Fruit fly (Drosophila melanogaster) whole organism, embryonic: Measurements from ENCODE around the gene CG13088.

Experiments used
- Aef1 ChIP-seq: fragments of 200-800 bp; sonication (Bioruptor generic); IDR thresholded peaks from 3 replicates; pipeline ENCODE4 v1.3.6; 2022; ENCODE audit warnings: missing biosample characterization, missing genetic modification characterization
- BtbVII ChIP-seq: fragments of 200-800 bp; sonication (Bioruptor generic); optimal IDR thresholded peaks from 3 replicates; lab custom pipeline; 2017; ENCODE audit warnings: missing biosample characterization, mild to moderate bottlenecking, missing genetic modification characterization
- CG10267 ChIP-seq: fragments of 200-800 bp; sonication (Bioruptor generic); optimal IDR thresholded peaks from 2 replicates; lab custom pipeline; 2018; ENCODE audit warnings: missing biosample characterization, mild to moderate bottlenecking, missing genetic modification characterization, moderate library complexity
- CG10462 ChIP-seq: fragments of 200-800 bp; sonication (Bioruptor generic); optimal IDR thresholded peaks from 2 replicates; lab custom pipeline; 2016; ENCODE audit warnings: missing biosample characterization, missing genetic modification characterization
- CG10543 ChIP-seq: fragments of 200-800 bp; sonication (Bioruptor generic); optimal IDR thresholded peaks from 3 replicates; lab custom pipeline; 2017; ENCODE audit warnings: missing biosample characterization, mild to moderate bottlenecking, missing genetic modification characterization, moderate library complexity
- CG12391 ChIP-seq: fragments of 200-800 bp; sonication (Bioruptor generic); optimal IDR thresholded peaks from 3 replicates; lab custom pipeline; 2018; ENCODE audit warnings: missing biosample characterization, mild to moderate bottlenecking, missing genetic modification characterization, moderate library complexity
- CG1529 ChIP-seq: fragments of 200-800 bp; sonication (Bioruptor generic); optimal IDR thresholded peaks from 3 replicates; lab custom pipeline; 2018; ENCODE audit warnings: missing biosample characterization, missing genetic modification characterization
- CG30431 ChIP-seq: fragments of 200-800 bp; sonication (Bioruptor generic); optimal IDR thresholded peaks from 2 replicates; lab custom pipeline; 2017; ENCODE audit warnings: missing biosample characterization, missing genetic modification characterization
- CG31441 ChIP-seq: fragments of 200-800 bp; sonication (Bioruptor generic); IDR thresholded peaks from 2 replicates; pipeline ENCODE4 v1.3.6; 2022; ENCODE audit warnings: missing biosample characterization, missing genetic modification characterization
- CG3726 ChIP-seq: fragments of 200-800 bp; sonication (Bioruptor generic); IDR thresholded peaks from 3 replicates; pipeline ENCODE4, ENCODE4 v1.3.6; 2022; ENCODE audit warnings: missing biosample characterization, missing genetic modification characterization
- CG42726 ChIP-seq: fragments of 200-800 bp; sonication (Bioruptor generic); IDR thresholded peaks from 2 replicates; pipeline ENCODE4 v1.3.6; 2022; ENCODE audit warnings: missing biosample characterization, missing genetic modification characterization; ENCODE audit not compliant: partially characterized antibody
- CG5953 ChIP-seq: fragments of 200-800 bp; sonication (Bioruptor generic); IDR thresholded peaks from 2 replicates; pipeline ENCODE4 v1.3.6; 2022; ENCODE audit warnings: missing biosample characterization, missing genetic modification characterization
- CG6175 ChIP-seq: fragments of 200-800 bp; sonication (Bioruptor generic); IDR thresholded peaks from 3 replicates; pipeline ENCODE4 v1.3.6; 2022; ENCODE audit warnings: missing biosample characterization, missing genetic modification characterization
- CG6254 ChIP-seq: fragments of 200-800 bp; sonication (Bioruptor generic); optimal IDR thresholded peaks from 3 replicates; lab custom pipeline; 2017; ENCODE audit warnings: mild to moderate bottlenecking, missing biosample characterization, missing genetic modification reagents, missing genetic modification characterization
- CG6654 ChIP-seq: fragments of 200-800 bp; sonication (Bioruptor generic); optimal IDR thresholded peaks from 2 replicates; lab custom pipeline; 2017; ENCODE audit warnings: missing biosample characterization, mild to moderate bottlenecking, missing genetic modification characterization
- CG6765 ChIP-seq: fragments of 200-800 bp; sonication (Bioruptor generic); optimal IDR thresholded peaks from 3 replicates; lab custom pipeline; 2017; ENCODE audit warnings: missing biosample characterization, mild to moderate bottlenecking, missing genetic modification characterization
- CG7963 ChIP-seq: fragments of 200-800 bp; sonication (Bioruptor generic); IDR thresholded peaks from 3 replicates; pipeline ENCODE4 v1.3.6; 2022; ENCODE audit warnings: missing biosample characterization, missing genetic modification characterization; ENCODE audit not compliant: partially characterized antibody
- CG7987 ChIP-seq: fragments of 200-800 bp; sonication (Bioruptor generic); optimal IDR thresholded peaks from 2 replicates; lab custom pipeline; 2018; ENCODE audit warnings: missing biosample characterization, mild to moderate bottlenecking, missing genetic modification characterization, moderate library complexity
- CG8388 ChIP-seq: fragments of 200-800 bp; sonication (Bioruptor generic); optimal IDR thresholded peaks from 2 replicates; lab custom pipeline; 2019; ENCODE audit warnings: missing biosample characterization, mild to moderate bottlenecking, missing genetic modification characterization, moderate library complexity
- Chrac-16 ChIP-seq: fragments of 200-800 bp; sonication (Bioruptor generic); optimal IDR thresholded peaks from 3 replicates; lab custom pipeline; 2016; ENCODE audit warnings: missing biosample characterization, missing genetic modification characterization
- Dip3 ChIP-seq: fragments of 200-800 bp; sonication (Bioruptor generic); optimal IDR thresholded peaks from 3 replicates; lab custom pipeline; 2016; ENCODE audit warnings: missing biosample characterization, missing genetic modification characterization
- Elba2 ChIP-seq: fragments of 200-800 bp; sonication (Bioruptor generic); optimal IDR thresholded peaks from 3 replicates; lab custom pipeline; 2016; ENCODE audit warnings: missing biosample characterization, missing genetic modification characterization
- Gsc ChIP-seq: fragments of 200-800 bp; sonication (Bioruptor generic); IDR thresholded peaks from 2 replicates; pipeline ENCODE4 v1.3.6; 2022; ENCODE audit warnings: missing biosample characterization, missing genetic modification characterization
- MTF-1 ChIP-seq: fragments of 200-800 bp; sonication (Bioruptor generic); optimal IDR thresholded peaks from 2 replicates; lab custom pipeline; 2018; ENCODE audit warnings: missing biosample characterization, mild to moderate bottlenecking, missing genetic modification characterization, borderline replicate concordance
- NfI ChIP-seq: fragments of 200-800 bp; sonication (Bioruptor generic); optimal IDR thresholded peaks from 3 replicates; lab custom pipeline; 2018; ENCODE audit warnings: missing biosample characterization, mild to moderate bottlenecking, missing genetic modification characterization, moderate library complexity
- Scr ChIP-seq: fragments of 200-800 bp; sonication (Bioruptor generic); IDR thresholded peaks from 2 replicates; pipeline ENCODE4 v1.3.6; 2022; ENCODE audit warnings: missing biosample characterization, missing genetic modification characterization; ENCODE audit not compliant: partially characterized antibody
- Sin3A ChIP-seq: fragments of >200 bp; optimal IDR thresholded peaks from 2 replicates; lab custom pipeline; 2018
- Sox102F ChIP-seq: fragments of 200-800 bp; sonication (Bioruptor generic); optimal IDR thresholded peaks from 2 replicates; lab custom pipeline; 2018; ENCODE audit warnings: missing biosample characterization, mild to moderate bottlenecking, missing genetic modification characterization, moderate library complexity
- Stat92E ChIP-seq, 3 experiments: fragments of >200 bp in 2 of 3; fragments of 200-800 bp in 1 of 3; sonication (Bioruptor generic) in 1 of 3; optimal IDR thresholded peaks; 2 replicates each; lab custom pipeline; 2017 to 2019; ENCODE audit warnings: missing biosample characterization in 3 of 3, missing genetic modification characterization in 3 of 3, mild to moderate bottlenecking in 1 of 3, moderate library complexity in 1 of 3
- az2 ChIP-seq: fragments of 200-800 bp; sonication (Bioruptor generic); optimal IDR thresholded peaks from 3 replicates; lab custom pipeline; 2016; ENCODE audit warnings: missing biosample characterization, missing genetic modification characterization
- cato ChIP-seq: fragments of 200-800 bp; sonication (Bioruptor generic); optimal IDR thresholded peaks from 2 replicates; lab custom pipeline; 2016; ENCODE audit warnings: missing biosample characterization, missing genetic modification characterization, borderline replicate concordance
- ci ChIP-seq: fragments of 200-800 bp; sonication (Bioruptor generic); IDR thresholded peaks from 3 replicates; pipeline ENCODE4 v1.3.6; 2022; ENCODE audit warnings: missing biosample characterization, missing genetic modification characterization
- corto ChIP-seq: fragments of 200-800 bp; sonication (Bioruptor generic); optimal IDR thresholded peaks from 2 replicates; lab custom pipeline; 2016; ENCODE audit warnings: missing biosample characterization, mild to moderate bottlenecking, missing genetic modification characterization, moderate library complexity
- dpn ChIP-seq, 2 experiments: fragments of 200-800 bp; sonication (Bioruptor generic); optimal IDR thresholded peaks; 3 replicates each; lab custom pipeline; 2016; ENCODE audit warnings: missing biosample characterization in 2 of 2, missing genetic modification characterization in 2 of 2
- gt ChIP-seq: fragments of 200-800 bp; sonication (Bioruptor generic); IDR thresholded peaks from 2 replicates; pipeline ENCODE4 v1.3.6; 2022; ENCODE audit warnings: missing biosample characterization, missing genetic modification characterization
- lmd ChIP-seq: fragments of 200-800 bp; sonication (Bioruptor generic); IDR thresholded peaks from 2 replicates; pipeline ENCODE4 v1.3.6; 2022; ENCODE audit warnings: missing biosample characterization, missing genetic modification characterization
- onecut ChIP-seq: fragments of 200-800 bp; sonication (Bioruptor generic); IDR thresholded peaks from 2 replicates; pipeline ENCODE4 v1.3.6; 2022; ENCODE audit warnings: missing biosample characterization, missing genetic modification characterization
- p53 ChIP-seq: fragments of 200-800 bp; sonication (Bioruptor generic); optimal IDR thresholded peaks from 2 replicates; lab custom pipeline; 2016; ENCODE audit warnings: missing biosample characterization, missing genetic modification characterization
- pan ChIP-seq, 4 experiments: fragments of >200 bp in 3 of 4; fragments of 200-800 bp in 1 of 4; sonication (Bioruptor generic) in 1 of 4; optimal IDR thresholded peaks in 3 of 4; IDR thresholded peaks in 1 of 4; 2 replicates each; pipeline versions ENCODE4 v1.3.6 to Lab custom; 2017 to 2022; ENCODE audit warnings: missing biosample characterization in 2 of 4, missing genetic modification characterization in 2 of 4, mixed read lengths in 1 of 4
- pb ChIP-seq: fragments of 200-800 bp; sonication (Bioruptor generic); optimal IDR thresholded peaks from 3 replicates; lab custom pipeline; 2016; ENCODE audit warnings: missing biosample characterization, missing genetic modification characterization
- peb ChIP-seq: fragments of 200-800 bp; sonication (Bioruptor generic); IDR thresholded peaks from 2 replicates; pipeline ENCODE4 v1.3.6; 2022; ENCODE audit warnings: missing biosample characterization, missing genetic modification characterization
- pho ChIP-seq: fragments of 200-800 bp; sonication (Bioruptor generic); optimal IDR thresholded peaks from 2 replicates; lab custom pipeline; 2016; ENCODE audit warnings: missing biosample characterization, missing genetic modification characterization
- prd ChIP-seq, 3 experiments: fragments of >200 bp in 2 of 3; fragments of 200-800 bp in 1 of 3; sonication (Bioruptor generic) in 1 of 3; optimal IDR thresholded peaks in 2 of 3; IDR thresholded peaks in 1 of 3; 2 replicates in 2 of 3; 3 replicates in 1 of 3; pipeline versions ENCODE4 v1.3.6 to Lab custom; 2017 to 2022; ENCODE audit warnings: missing biosample characterization in 1 of 3, missing genetic modification characterization in 1 of 3
- repo ChIP-seq: fragments of 200-800 bp; sonication (Bioruptor generic); optimal IDR thresholded peaks from 2 replicates; lab custom pipeline; 2016; ENCODE audit warnings: missing biosample characterization, missing genetic modification characterization
- row ChIP-seq: fragments of 200-800 bp; sonication (Bioruptor generic); IDR thresholded peaks from 3 replicates; pipeline ENCODE4 v1.3.6; 2022; ENCODE audit warnings: missing biosample characterization, missing genetic modification characterization
- sima ChIP-seq: fragments of 200-800 bp; sonication (Bioruptor generic); optimal IDR thresholded peaks from 2 replicates; lab custom pipeline; 2016; ENCODE audit warnings: missing biosample characterization, missing genetic modification characterization
- so ChIP-seq: fragments of 200-800 bp; sonication (Bioruptor generic); IDR thresholded peaks from 3 replicates; pipeline ENCODE4 v1.3.6; 2022; ENCODE audit warnings: missing biosample characterization, missing genetic modification characterization
- stwl ChIP-seq: fragments of 200-800 bp; sonication (Bioruptor generic); optimal IDR thresholded peaks from 3 replicates; lab custom pipeline; 2018; ENCODE audit warnings: missing biosample characterization, mild to moderate bottlenecking, missing genetic modification characterization, moderate library complexity
- wek ChIP-seq: fragments of 200-800 bp; sonication (Bioruptor generic); optimal IDR thresholded peaks from 3 replicates; lab custom pipeline; 2018; ENCODE audit warnings: missing biosample characterization, mild to moderate bottlenecking, missing genetic modification characterization, moderate library complexity
- zfh1 ChIP-seq: fragments of 200-800 bp; sonication (Bioruptor generic); IDR thresholded peaks from 3 replicates; pipeline ENCODE4 v1.3.6; 2022; ENCODE audit warnings: missing biosample characterization, missing genetic modification characterization

The CG13088 gene

dm6 chr2L:8528318-8528717 is 39.5 kb downstream of the CG13088 start, which contains the start of the genes lmgA and lmgB (continued):
- TF ChIP-seq Aef1: no peak; the same call in 2 of the 3 replicates
- TF ChIP-seq p53 (GFP tag; lab: Kevin White, UChicago): no peak
- TF ChIP-seq so: no peak
- TF ChIP-seq wek (GFP tag; lab: Kevin White, UChicago): no peak
- peak in 1 of 3 experiments; percentile 52 for TF ChIP-seq Stat92E (GFP tag; optimal IDR thresholded peaks at IDR 0.05; lab: Kevin White, UChicago)
- TF ChIP-seq MTF-1: no peak
- peak; percentile 45 for TF ChIP-seq az2
- no peak for TF ChIP-seq zfh1
- TF ChIP-seq pb (GFP tag; lab: Kevin White, UChicago): no peak
- no peak for TF ChIP-seq CG6175 (GFP tag; lab: Robert Waterston, UW)
- TF ChIP-seq CG7987: no peak
- peak; percentile 8 for TF ChIP-seq CG8388 (GFP tag; lab: Kevin White, UChicago)
- TF ChIP-seq CG10462 (GFP tag; lab: Kevin White, UChicago): no peak
- peak; percentile 36; the same call in 1 of the 3 replicates for TF ChIP-seq ci (GFP tag; lab: Robert Waterston, UW)
- TF ChIP-seq row (GFP tag; lab: Robert Waterston, UW): peak; percentile 61
- peak; percentile 52 for TF ChIP-seq onecut (GFP tag; lab: Robert Waterston, UW)
- TF ChIP-seq CG6765: no peak
- no peak for TF ChIP-seq BtbVII (GFP tag; lab: Kevin White, UChicago)
- peak; percentile 35 for TF ChIP-seq corto
- no peak for TF ChIP-seq CG30431
- peak; percentile 15 for TF ChIP-seq NfI (GFP tag; lab: Kevin White, UChicago)
- TF ChIP-seq Sox102F (GFP tag; lab: Kevin White, UChicago): peak; percentile 36
- TF ChIP-seq stwl (tag; lab: Kevin White, UChicago): peak; percentile 88
- no peak for TF ChIP-seq pho (GFP tag; lab: Kevin White, UChicago)
- TF ChIP-seq CG10543 (GFP tag; lab: Kevin White, UChicago): no peak
- TF ChIP-seq Dip3 (GFP tag; lab: Kevin White, UChicago): no peak
- peak; percentile 12; the same call in 1 of the 2 replicates for TF ChIP-seq lmd (GFP tag; lab: Robert Waterston, UW)
- peak; percentile 90 for TF ChIP-seq Scr
- TF ChIP-seq Elba2 (GFP tag; lab: Kevin White, UChicago): no peak
- no peak for TF ChIP-seq prd (optimal IDR thresholded peaks at IDR 0.05; lab: Kevin White, UChicago)
- TF ChIP-seq prd (GFP tag; IDR thresholded peaks at IDR 0.05; lab: Robert Waterston, UW): peak; percentile 48; the same call in 1 of the 3 replicates
- TF ChIP-seq cato (GFP tag; lab: Kevin White, UChicago): no peak
- TF ChIP-seq CG12391 (tag; lab: Kevin White, UChicago): peak; percentile 70
- peak; percentile 41 for TF ChIP-seq Chrac-16 (GFP tag; lab: Kevin White, UChicago)
- no peak for TF ChIP-seq repo (GFP tag; lab: Kevin White, UChicago)
- 0 out of 2 replicates have a peak, but pooled peaks have one; percentile 52 for TF ChIP-seq CG42726 (GFP tag; lab: Robert Waterston, UW)
- no peak for TF ChIP-seq sima (GFP tag; lab: Kevin White, UChicago)
- no peak for TF ChIP-seq pan (optimal IDR thresholded peaks at IDR 0.05; lab: Kevin White, UChicago)
- peak in 1 of 2 experiments; percentile 47 for TF ChIP-seq pan (GFP tag; optimal IDR thresholded peaks at IDR 0.05 in 1 of 2, IDR thresholded peaks at IDR 0.05 in 1 of 2)
- TF ChIP-seq Gsc (GFP tag; lab: Robert Waterston, UW): no peak
- peak; percentile 32 for TF ChIP-seq Sin3A (lab: Kevin White, UChicago)
- TF ChIP-seq CG6254 (GFP tag; lab: Kevin White, UChicago): no peak
- peak; percentile 68 for TF ChIP-seq CG10267 (tag; lab: Kevin White, UChicago)
- TF ChIP-seq CG6654 (GFP tag; lab: Kevin White, UChicago): no peak
- TF ChIP-seq gt (GFP tag; lab: Robert Waterston, UW): no peak
- TF ChIP-seq CG31441: peak; percentile 45; the same call in 1 of the 2 replicates
- TF ChIP-seq CG1529 (GFP tag; lab: Kevin White, UChicago): no peak
- TF ChIP-seq CG7963 (GFP tag; lab: Robert Waterston, UW): peak; percentile 87
- no peak for TF ChIP-seq CG3726
- no peak for TF ChIP-seq peb (GFP tag; lab: Robert Waterston, UW)
- no peak for TF ChIP-seq CG5953
- peak; percentile 14 to 71 for TF ChIP-seq dpn (GFP tag; optimal IDR thresholded peaks at IDR 0.05; lab: Kevin White, UChicago)
